Fruit fly (Drosophila melanogaster): ENCODE data around the gene Larp4B.

Gene Larp4B

dm6 chr3L:3179474-3179873 lies 45.2 kb upstream of the Larp4B start (continued):
- peak; percentile 75 for TF ChIP-seq CG14667 (GFP tag; IDR thresholded peaks at IDR 0.05)
- TF ChIP-seq cg (GFP tag; optimal IDR thresholded peaks at IDR 0.05): no peak
- no peak; the same call in 2 of the 3 replicates for TF ChIP-seq CG17361 (GFP tag; IDR thresholded peaks at IDR 0.05)
- peak; percentile 80 for TF ChIP-seq ATbp (GFP tag; optimal IDR thresholded peaks at IDR 0.05)
- TF ChIP-seq scrt (GFP tag; optimal IDR thresholded peaks at IDR 0.05): no peak
- TF ChIP-seq Side (GFP tag; optimal IDR thresholded peaks at IDR 0.05): peak; percentile 86
- peak; percentile 78 for TF ChIP-seq CG10654 (GFP tag; optimal IDR thresholded peaks at IDR 0.05)
- TF ChIP-seq Ssrp (tag; optimal IDR thresholded peaks at IDR 0.05): peak; percentile 75
- TF ChIP-seq CG12071 (GFP tag; optimal IDR thresholded peaks at IDR 0.05): no peak
- peak; percentile 74 for TF ChIP-seq CG2202 (tag; optimal IDR thresholded peaks at IDR 0.05)
- peak; percentile 83 for TF ChIP-seq az2 (GFP tag; optimal IDR thresholded peaks at IDR 0.05)
- no peak for TF ChIP-seq CG15479 (GFP tag; optimal IDR thresholded peaks at IDR 0.05)
- peak; percentile 94 for TF ChIP-seq vvl (GFP tag; IDR thresholded peaks at IDR 0.05)
- peak; percentile 89 for TF ChIP-seq CG17328 (GFP tag; IDR thresholded peaks at IDR 0.05)
- TF ChIP-seq CG3065 (GFP tag; optimal IDR thresholded peaks at IDR 0.05): peak; percentile 68
- no peak for TF ChIP-seq CG9797 (GFP tag; optimal IDR thresholded peaks at IDR 0.05)
- peak; percentile 90 for TF ChIP-seq lmd (GFP tag; IDR thresholded peaks at IDR 0.05)
- TF ChIP-seq mirr (GFP tag; optimal IDR thresholded peaks at IDR 0.05): peak; percentile 53
- TF ChIP-seq eve (GFP tag; optimal IDR thresholded peaks at IDR 0.05): no peak
- TF ChIP-seq Nf-YA (GFP tag; IDR thresholded peaks at IDR 0.05): peak; percentile 72
- no peak for TF ChIP-seq HLH4C (GFP tag; IDR thresholded peaks at IDR 0.05; ENCODE audit: partially characterized antibody)
- TF ChIP-seq pfk (GFP tag; optimal IDR thresholded peaks at IDR 0.05): no peak
- TF ChIP-seq inv (GFP tag; IDR thresholded peaks at IDR 0.05; ENCODE audit: partially characterized antibody): no peak
- TF ChIP-seq sd (tag; optimal IDR thresholded peaks at IDR 0.05): no peak
- peak; percentile 85 for TF ChIP-seq gce (GFP tag; IDR thresholded peaks at IDR 0.05)
- no peak for TF ChIP-seq D (optimal IDR thresholded peaks at IDR 0.05)
- peak; percentile 82 for TF ChIP-seq D (GFP tag; optimal IDR thresholded peaks at IDR 0.05)
- peak; percentile 92 for TF ChIP-seq CG7839 (tag; optimal IDR thresholded peaks at IDR 0.05)
- 0 out of 2 replicates have a peak, but pooled peaks have one; percentile 38 for TF ChIP-seq Lim3 (GFP tag; IDR thresholded peaks at IDR 0.05)
- peak; percentile 79 for TF ChIP-seq CG16863 (GFP tag; optimal IDR thresholded peaks at IDR 0.05)
- TF ChIP-seq CG8765 (GFP tag; IDR thresholded peaks at IDR 0.05): peak; percentile 71
- peak; percentile 70; the same call in 2 of the 3 replicates for TF ChIP-seq CG11560 (tag; IDR thresholded peaks at IDR 0.05)
- TF ChIP-seq repo (GFP tag; optimal IDR thresholded peaks at IDR 0.05): peak; percentile 80
- peak; percentile 59; the same call in 2 of the 3 replicates for TF ChIP-seq otp (GFP tag; IDR thresholded peaks at IDR 0.05)
- peak; percentile 64 for TF ChIP-seq CG6654 (GFP tag; optimal IDR thresholded peaks at IDR 0.05)
- TF ChIP-seq CG15269 (tag; optimal IDR thresholded peaks at IDR 0.05): peak; percentile 91
- peak; percentile 71; the same call in 2 of the 3 replicates for TF ChIP-seq ken (GFP tag; IDR thresholded peaks at IDR 0.05)
- peak; percentile 60 for TF ChIP-seq CG7786 (GFP tag; optimal IDR thresholded peaks at IDR 0.05)
- TF ChIP-seq CG2199 (GFP tag; IDR thresholded peaks at IDR 0.05): peak; percentile 77; the same call in 1 of the 3 replicates
- peak; percentile 44 for TF ChIP-seq CG31388 (GFP tag; optimal IDR thresholded peaks at IDR 0.05)
- peak; percentile 81 for TF ChIP-seq CG9215 (GFP tag; IDR thresholded peaks at IDR 0.05)
- peak; percentile 79 for TF ChIP-seq CG6813 (GFP tag; optimal IDR thresholded peaks at IDR 0.05)
- TF ChIP-seq CG10267 (tag; optimal IDR thresholded peaks at IDR 0.05): peak; percentile 83
- peak; percentile 87 for TF ChIP-seq Gug (GFP tag; IDR thresholded peaks at IDR 0.05)
- TF ChIP-seq CG2889 (GFP tag; IDR thresholded peaks at IDR 0.05): peak; percentile 48; the same call in 1 of the 3 replicates
- TF ChIP-seq CG1024 (GFP tag; IDR thresholded peaks at IDR 0.05): peak; percentile 56; the same call in 1 of the 2 replicates
- no peak for TF ChIP-seq sna (GFP tag; IDR thresholded peaks at IDR 0.05; ENCODE audit: partially characterized antibody)
- TF ChIP-seq tap (tag; optimal IDR thresholded peaks at IDR 0.05): peak; percentile 88
- peak; percentile 75 for TF ChIP-seq CG6272 (GFP tag; IDR thresholded peaks at IDR 0.05)
- peak; percentile 70 for TF ChIP-seq CrebB (tag; optimal IDR thresholded peaks at IDR 0.05)
- TF ChIP-seq CG10366 (GFP tag; IDR thresholded peaks at IDR 0.05): peak; percentile 77

Data from whole organism, embryonic.